Worm (Caenorhabditis elegans) whole organism, L1 larva: ENCODE data around the gene slc-30A9.
"Not testable (repeated sequence)": the region's sequence is repeated elsewhere in the genome, so short reads cannot be mapped to it uniquely, and the experiment has no call there.

ENCODE experiments used
- mdl-1 ChIP-seq, 2 experiments: fragments of 150-350 bp; optimal IDR thresholded peaks; 2 replicates each; lab custom pipeline; 2014 to 2017; ENCODE audit warnings: missing biosample characterization in 2 of 2, missing genetic modification characterization in 2 of 2, inconsistent platforms in 1 of 2
- nhr-11 ChIP-seq: fragments of 150-350 bp; optimal IDR thresholded peaks from 2 replicates; lab custom pipeline; 2014; ENCODE audit warnings: missing biosample characterization, missing genetic modification characterization
- nhr-20 ChIP-seq: sonication (generic microtip); optimal IDR thresholded peaks from 2 replicates; lab custom pipeline; 2016; ENCODE audit warnings: mild to moderate bottlenecking, missing genetic modification characterization, missing compliant biosample characterization
- nhr-28 ChIP-seq: fragments of 150-350 bp; optimal IDR thresholded peaks from 2 replicates; lab custom pipeline; 2014; ENCODE audit warnings: missing biosample characterization, missing genetic modification characterization
- nhr-77 ChIP-seq: fragments of 150-350 bp; optimal IDR thresholded peaks from 2 replicates; lab custom pipeline; 2014; ENCODE audit warnings: missing biosample characterization, missing genetic modification characterization
- pax-3 ChIP-seq: fragments of 200-800 bp; sonication (Bioruptor generic); optimal IDR thresholded peaks from 2 replicates; lab custom pipeline; 2018; ENCODE audit warnings: mild to moderate bottlenecking, missing genetic modification characterization, moderate library complexity, missing compliant biosample characterization
- unc-130 ChIP-seq: fragments of 150-350 bp; optimal IDR thresholded peaks from 2 replicates; lab custom pipeline; 2017; ENCODE audit warnings: missing biosample characterization, missing genetic modification characterization, inconsistent platforms
- unc-98 ChIP-seq: fragments of 200-800 bp; sonication (Bioruptor generic); IDR thresholded peaks from 2 replicates; pipeline ENCODE4 v1.3.6; 2022; ENCODE audit warnings: missing genetic modification characterization, missing compliant biosample characterization

ce11 chrIII:2699363-2699762, 746 bp upstream of the slc-30A9 start, which contains the start of gene cox-6B:
- TF ChIP-seq unc-98 (GFP tag; lab: Robert Waterston, UW); nhr-28; mdl-1 (tag; optimal IDR thresholded peaks at IDR 0.05; lab: Kevin White, UChicago); unc-130; nhr-20 (tag; lab: Kevin White, UChicago); nhr-11 (tag; lab: Kevin White, UChicago); pax-3 (tag; lab: Kevin White, UChicago); nhr-77 (tag; lab: Kevin White, UChicago): not testable (repeated sequence)
